Worm (Caenorhabditis elegans): ENCODE data around the gene nhr-11.

nhr-11 gene

ce11 chrIV:9078469-9078868 lies 8.7 kb downstream of the nhr-11 start, which contains the start of gene mans-4:
mans-4 (minus strand) TSS chrIV:9078569.
- TF ChIP-seq tra-4 (tag; optimal IDR thresholded peaks at IDR 0.05) (no peak), pes-1 (GFP tag; IDR thresholded peaks at IDR 0.05) (no peak), B0310.2 (tag; optimal IDR thresholded peaks at IDR 0.05) (no peak), tbx-37 (GFP tag; conservative IDR thresholded peaks at IDR 0.05) (no peak), tbx-11 (GFP tag; IDR thresholded peaks at IDR 0.05) (no peak), ets-7 (tag; optimal IDR thresholded peaks at IDR 0.05) (no peak), flt-1 (GFP tag; IDR thresholded peaks at IDR 0.05) (no peak), sea-1 (GFP tag; conservative IDR thresholded peaks at IDR 0.05) (no peak), ceh-13 (GFP tag; optimal IDR thresholded peaks at IDR 0.05) (no peak), hmg-4 (GFP tag; optimal IDR thresholded peaks at IDR 0.05) (no peak), scrt-1 (GFP tag; IDR thresholded peaks at IDR 0.05) (no peak)

DNA sequence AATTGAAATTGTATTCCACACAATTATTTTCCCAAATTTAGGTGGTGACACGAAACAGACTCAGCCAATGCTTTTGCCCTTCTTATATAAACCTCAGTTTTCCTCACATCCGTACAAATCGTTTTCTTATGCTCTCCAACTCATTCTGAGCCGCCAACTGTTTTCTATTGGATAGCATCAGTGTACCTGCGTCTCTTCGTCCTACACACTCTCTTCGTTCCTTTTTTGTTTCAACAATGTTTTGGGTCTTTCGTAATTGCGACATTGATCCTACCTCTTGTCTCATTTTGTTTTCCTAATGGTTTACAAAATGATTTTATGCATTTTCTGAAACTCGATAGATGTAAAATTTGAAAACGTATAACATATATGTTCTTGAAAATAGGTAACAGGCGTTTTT lies 9.5 kb downstream of the nhr-11 start:
- TF ChIP-seq hmbx-1 (tag; optimal IDR thresholded peaks at IDR 0.05) (no peak), ets-7 (tag; optimal IDR thresholded peaks at IDR 0.05) (no peak), ceh-13 (GFP tag; optimal IDR thresholded peaks at IDR 0.05) (no peak), tbx-11 (GFP tag; IDR thresholded peaks at IDR 0.05) (no peak), ama-1 (optimal IDR thresholded peaks at IDR 0.05) (no peak), flt-1 (GFP tag; IDR thresholded peaks at IDR 0.05) (no peak), hnd-1 (tag; optimal IDR thresholded peaks at IDR 0.05) (no peak), sea-1 (GFP tag; conservative IDR thresholded peaks at IDR 0.05) (no peak), aly-1 (tag; optimal IDR thresholded peaks at IDR 0.05) (no peak), ceh-36 (tag; optimal IDR thresholded peaks at IDR 0.05) (no peak)

DNA sequence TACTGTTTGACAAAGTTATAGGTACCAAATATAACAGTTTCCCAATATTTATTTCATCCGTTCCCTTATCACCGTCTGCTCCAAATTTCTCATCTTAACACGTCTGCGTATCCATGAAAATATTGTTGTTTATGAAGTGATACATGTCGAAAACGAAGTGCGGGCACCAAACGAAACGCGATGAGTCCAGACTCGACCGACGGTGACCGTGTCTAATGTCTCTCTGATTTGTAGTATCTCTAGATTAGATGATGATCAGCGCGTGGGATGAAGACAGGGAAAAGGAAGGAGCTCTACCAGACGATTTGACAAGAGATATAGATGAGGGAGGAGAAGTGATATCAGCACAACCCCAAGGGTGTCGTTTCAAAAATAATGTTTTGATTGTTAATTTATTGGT lies 10.4 kb downstream of the nhr-11 start:
- no peak for TF ChIP-seq hnd-1 (tag; optimal IDR thresholded peaks at IDR 0.05)
- no peak for TF ChIP-seq tbx-37 (GFP tag; conservative IDR thresholded peaks at IDR 0.05)
- TF ChIP-seq tbx-11 (GFP tag; IDR thresholded peaks at IDR 0.05): no peak
- TF ChIP-seq hmbx-1 (tag; optimal IDR thresholded peaks at IDR 0.05): no peak
- no peak for TF ChIP-seq hmg-4 (GFP tag; optimal IDR thresholded peaks at IDR 0.05)
- no peak for TF ChIP-seq tra-4 (tag; optimal IDR thresholded peaks at IDR 0.05)

ce11 chrIV:9082055-9082454 lies 12.3 kb downstream of the nhr-11 start, which contains the start of gene twk-8:
twk-8 (plus strand) TSS chrIV:9082355.
- no peak for TF ChIP-seq pes-1 (GFP tag; IDR thresholded peaks at IDR 0.05)
- no peak for TF ChIP-seq tra-4 (tag; optimal IDR thresholded peaks at IDR 0.05)
- TF ChIP-seq hnd-1 (tag; optimal IDR thresholded peaks at IDR 0.05): no peak
- TF ChIP-seq ceh-13 (GFP tag; optimal IDR thresholded peaks at IDR 0.05): no peak
- TF ChIP-seq scrt-1 (GFP tag; IDR thresholded peaks at IDR 0.05): no peak
- no peak for TF ChIP-seq B0310.2 (tag; optimal IDR thresholded peaks at IDR 0.05)
- TF ChIP-seq tbx-11 (GFP tag; IDR thresholded peaks at IDR 0.05): no peak
- TF ChIP-seq ceh-36 (tag; optimal IDR thresholded peaks at IDR 0.05): no peak

DNA sequence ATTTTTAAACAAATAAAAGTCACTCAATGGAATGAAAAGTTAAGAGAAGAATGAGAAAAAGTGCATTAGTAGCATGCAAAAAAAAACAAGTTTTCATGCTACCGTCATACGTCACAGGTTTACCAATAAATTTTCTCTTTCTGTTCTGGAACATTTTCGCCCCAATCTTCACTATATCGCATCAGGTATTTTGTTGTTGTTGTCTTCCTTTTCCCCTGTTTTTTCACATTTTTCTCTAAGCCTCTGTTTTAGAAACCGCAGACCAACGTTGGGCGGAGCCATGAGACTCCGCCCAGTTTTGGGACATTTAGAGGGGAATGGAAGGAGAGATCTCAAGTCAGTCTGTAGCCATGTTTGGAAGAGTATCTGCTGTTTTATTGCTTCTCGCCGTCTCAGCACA lies 18.5 kb downstream of the nhr-11 start, which contains the start of gene msa-1:
Gene msa-1, plus strand, starts transcription at position 301 of the 400 bp plus-strand sequence.
- no peak for TF ChIP-seq flt-1 (GFP tag; IDR thresholded peaks at IDR 0.05)
- no peak for TF ChIP-seq scrt-1 (GFP tag; IDR thresholded peaks at IDR 0.05)
- TF ChIP-seq hnd-1 (tag; optimal IDR thresholded peaks at IDR 0.05): no peak
- TF ChIP-seq F13C5.2 (tag; optimal IDR thresholded peaks at IDR 0.05): no peak

DNA sequence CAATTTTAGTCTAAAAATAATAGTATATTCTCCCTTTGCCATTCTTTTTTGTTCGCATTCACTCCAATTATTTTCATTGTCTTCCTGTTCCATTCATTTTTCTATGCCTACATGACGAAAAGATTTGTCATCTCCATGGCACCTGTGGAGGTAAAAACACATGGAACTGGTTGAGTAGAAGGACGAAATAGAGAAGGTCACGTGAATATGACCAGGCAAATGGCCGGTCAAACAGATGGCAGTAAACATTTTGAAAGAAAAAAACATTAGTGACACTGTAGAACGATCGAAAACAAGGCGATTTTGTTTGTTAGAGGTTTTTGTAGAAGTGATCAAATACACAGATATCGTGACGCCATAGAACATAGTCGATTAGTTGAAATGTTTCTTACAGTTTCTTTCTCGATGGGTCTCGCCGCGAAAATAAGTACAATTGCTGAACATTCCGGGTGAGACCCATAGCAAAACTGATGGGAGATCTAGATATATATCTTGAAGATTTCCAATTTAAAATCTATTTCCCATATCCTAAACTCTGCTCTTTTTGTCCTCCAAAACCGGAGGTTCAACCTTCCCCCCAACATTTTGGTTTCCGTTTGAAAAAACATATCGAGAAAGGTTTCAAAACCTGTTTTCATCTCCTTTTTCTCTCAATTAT lies 20.9 kb downstream of the nhr-11 start:
- TF ChIP-seq B0310.2 (tag; optimal IDR thresholded peaks at IDR 0.05) (no peak), tbx-37 (GFP tag; conservative IDR thresholded peaks at IDR 0.05) (no peak), ama-1 (optimal IDR thresholded peaks at IDR 0.05) (no peak), sea-1 (GFP tag; conservative IDR thresholded peaks at IDR 0.05) (no peak), hmbx-1 (tag; optimal IDR thresholded peaks at IDR 0.05) (no peak), F13C5.2 (tag; optimal IDR thresholded peaks at IDR 0.05) (no peak), aly-1 (tag; optimal IDR thresholded peaks at IDR 0.05) (no peak), hmg-4 (GFP tag; optimal IDR thresholded peaks at IDR 0.05) (no peak), pes-1 (GFP tag; IDR thresholded peaks at IDR 0.05) (no peak), tra-4 (tag; optimal IDR thresholded peaks at IDR 0.05) (no peak), hnd-1 (tag; optimal IDR thresholded peaks at IDR 0.05) (no peak), ets-7 (tag; optimal IDR thresholded peaks at IDR 0.05) (no peak), ceh-13 (GFP tag; optimal IDR thresholded peaks at IDR 0.05) (no peak)

- TF ChIP-seq hnd-1 (tag; optimal IDR thresholded peaks at IDR 0.05) (no peak), tra-4 (tag; optimal IDR thresholded peaks at IDR 0.05) (no peak), ets-7 (tag; optimal IDR thresholded peaks at IDR 0.05) (no peak), scrt-1 (GFP tag; IDR thresholded peaks at IDR 0.05) (no peak), ceh-13 (GFP tag; optimal IDR thresholded peaks at IDR 0.05) (no peak), ama-1 (optimal IDR thresholded peaks at IDR 0.05) (no peak)
Observed at ce11 chrIV:9092011-9092410, 22.2 kb downstream of the nhr-11 start.

- TF ChIP-seq tbx-37 (GFP tag; conservative IDR thresholded peaks at IDR 0.05) (no peak), tra-4 (tag; optimal IDR thresholded peaks at IDR 0.05) (no peak), flt-1 (GFP tag; IDR thresholded peaks at IDR 0.05) (no peak), hnd-1 (tag; optimal IDR thresholded peaks at IDR 0.05) (no peak), B0310.2 (tag; optimal IDR thresholded peaks at IDR 0.05) (no peak), F13C5.2 (tag; optimal IDR thresholded peaks at IDR 0.05) (no peak), scrt-1 (GFP tag; IDR thresholded peaks at IDR 0.05) (no peak), aly-1 (tag; optimal IDR thresholded peaks at IDR 0.05) (no peak), ceh-36 (tag; optimal IDR thresholded peaks at IDR 0.05) (no peak), hmg-4 (GFP tag; optimal IDR thresholded peaks at IDR 0.05) (no peak), ama-1 (optimal IDR thresholded peaks at IDR 0.05) (no peak), hmbx-1 (tag; optimal IDR thresholded peaks at IDR 0.05) (no peak), ets-7 (tag; optimal IDR thresholded peaks at IDR 0.05) (no peak), pes-1 (GFP tag; IDR thresholded peaks at IDR 0.05) (no peak), sea-1 (GFP tag; conservative IDR thresholded peaks at IDR 0.05) (no peak), ceh-13 (GFP tag; optimal IDR thresholded peaks at IDR 0.05) (no peak), tbx-11 (GFP tag; IDR thresholded peaks at IDR 0.05) (no peak)
Observed at ce11 chrIV:9093932-9094331, 24.1 kb downstream of the nhr-11 start, which contains the start of gene lpl-1. lpl-1 (minus strand) TSS chrIV:9094032.

Data from whole organism, early embryonic.